Worm (Caenorhabditis elegans): ENCODE data around the gene egg-2.

DNA sequence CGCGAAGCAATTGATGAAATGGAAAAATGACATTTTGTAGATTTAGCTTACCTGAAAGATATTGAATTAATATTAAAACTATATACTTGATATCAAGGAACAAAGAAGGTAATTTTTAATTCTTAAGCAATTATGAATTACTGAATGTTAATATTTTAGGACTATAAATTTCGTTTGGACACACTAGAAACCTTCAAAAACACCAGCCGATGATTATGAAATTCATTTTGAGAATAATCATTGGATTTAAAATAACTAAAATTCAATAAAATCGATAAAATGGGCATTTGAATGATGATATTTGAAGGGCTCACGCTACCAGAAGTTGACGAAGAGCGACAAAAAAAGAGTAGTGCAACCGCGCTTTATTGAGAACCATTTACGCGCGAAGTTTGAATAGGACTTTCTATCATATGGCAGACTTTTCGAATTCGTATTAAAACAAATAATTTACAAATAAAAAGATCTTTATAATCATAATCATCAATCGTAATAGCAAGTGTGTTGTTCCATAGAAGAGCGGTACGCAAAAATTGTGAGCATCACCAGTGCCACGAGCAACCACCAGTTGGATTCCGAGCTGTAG lies 13.5 kb upstream of the egg-2 start, which contains the start of gene ZK418.5:
- no peak for TF ChIP-seq ceh-28 (tag; optimal IDR thresholded peaks at IDR 0.05)
- TF ChIP-seq fos-1 (tag; optimal IDR thresholded peaks at IDR 0.05): no peak
- no peak for TF ChIP-seq snpc-4 (tag; optimal IDR thresholded peaks at IDR 0.05)
